Fruit fly (Drosophila melanogaster) whole organism, adult: ENCODE results near the gene CG4133.

Experiments used
- CG5204 ChIP-seq: fragments of 200-800 bp; sonication (Bioruptor generic); optimal IDR thresholded peaks from 2 replicates; lab custom pipeline; 2016; ENCODE audit warnings: missing biosample characterization, missing genetic modification characterization
- bab1 ChIP-seq: fragments of 200-800 bp; sonication (Bioruptor generic); optimal IDR thresholded peaks from 3 replicates; lab custom pipeline; 2019; ENCODE audit warnings: missing biosample characterization, mild to moderate bottlenecking, missing genetic modification characterization, moderate library complexity

dm6 chr2L:485127-485824 lies 29.9 kb downstream of the CG4133 start:
- no peak for TF ChIP-seq CG5204 (GFP tag; lab: Kevin White, UChicago)
- no peak for TF ChIP-seq bab1 (GFP tag; lab: Kevin White, UChicago)
